Worm (Caenorhabditis elegans) whole organism, L1 larva: ENCODE results near the gene C04E7.3.

Experiments used
- C04F5.9 ChIP-seq: sonication (generic microtip); optimal IDR thresholded peaks from 2 replicates; lab custom pipeline; 2016; ENCODE audit warnings: missing genetic modification characterization, missing compliant biosample characterization
- C16A3.4 ChIP-seq: fragments of 150-350 bp; optimal IDR thresholded peaks from 2 replicates; lab custom pipeline; 2014; ENCODE audit warnings: missing biosample characterization, missing genetic modification characterization
- F16B12.6 ChIP-seq: fragments of 150-350 bp; optimal IDR thresholded peaks from 2 replicates; lab custom pipeline; 2014; ENCODE audit warnings: missing biosample characterization, missing genetic modification characterization
- alr-1 ChIP-seq: fragments of 200-800 bp; sonication (Bioruptor generic); optimal IDR thresholded peaks from 2 replicates; lab custom pipeline; 2018; ENCODE audit warnings: borderline replicate concordance, mild to moderate bottlenecking, missing genetic modification characterization, missing compliant biosample characterization
- aly-2 ChIP-seq: fragments of 150-350 bp; optimal IDR thresholded peaks from 2 replicates; lab custom pipeline; 2014; ENCODE audit warnings: missing biosample characterization, missing genetic modification characterization
- ama-1 ChIP-seq: fragments of 150-350 bp; optimal IDR thresholded peaks from 2 replicates; lab custom pipeline; 2014
- blmp-1 ChIP-seq: fragments of 150-350 bp; optimal IDR thresholded peaks from 2 replicates; lab custom pipeline; 2014; ENCODE audit warnings: missing biosample characterization, missing genetic modification characterization
- ceh-8 ChIP-seq: fragments of 200-800 bp; sonication (Bioruptor generic); optimal IDR thresholded peaks from 2 replicates; lab custom pipeline; 2018; ENCODE audit warnings: mild to moderate bottlenecking, missing genetic modification characterization, moderate library complexity, missing compliant biosample characterization
- ceh-82 ChIP-seq, 3 experiments: fragments of 150-350 bp in 1 of 3; sonication (generic microtip) in 2 of 3; optimal IDR thresholded peaks; 2 replicates each; lab custom pipeline; 2014 to 2017; ENCODE audit warnings: missing biosample characterization in 3 of 3, missing genetic modification characterization in 3 of 3
- ceh-90 ChIP-seq: sonication (generic microtip); optimal IDR thresholded peaks from 2 replicates; lab custom pipeline; 2016; ENCODE audit warnings: missing genetic modification characterization, missing compliant biosample characterization
- efl-1 ChIP-seq, 4 experiments: fragments of 150-350 bp; optimal IDR thresholded peaks in 3 of 4; peaks in 1 of 4; 1 replicate in 1 of 4; 2 replicates in 3 of 4; lab custom pipeline; 2014; ENCODE audit warnings: missing biosample characterization in 2 of 4, missing genetic modification characterization in 2 of 4, missing genetic modification reagents in 2 of 4
- efl-3 ChIP-seq: fragments of 200-800 bp; sonication (Bioruptor generic); optimal IDR thresholded peaks from 2 replicates; lab custom pipeline; 2018; ENCODE audit warnings: mild to moderate bottlenecking, missing genetic modification characterization, missing compliant biosample characterization
- egl-13 ChIP-seq: sonication (generic microtip); optimal IDR thresholded peaks from 2 replicates; lab custom pipeline; 2016; ENCODE audit warnings: missing genotype, missing genetic modification reagents, missing genetic modification characterization, missing compliant biosample characterization
- egl-27 ChIP-seq, 2 experiments: fragments of 150-350 bp in 1 of 2; sonication (generic microtip); optimal IDR thresholded peaks; 3 replicates each; lab custom pipeline; 2017 to 2018; ENCODE audit warnings: missing biosample characterization in 2 of 2, missing genetic modification characterization in 2 of 2, missing genetic modification reagents in 2 of 2
- elt-2 ChIP-seq: sonication (generic microtip); optimal IDR thresholded peaks from 2 replicates; lab custom pipeline; 2016; ENCODE audit warnings: missing genetic modification characterization, mild to moderate bottlenecking, inconsistent platforms, missing compliant biosample characterization, missing genetic modification reagents
- elt-3 ChIP-seq, 6 experiments: fragments of 150-350 bp in 1 of 6; sonication (generic microtip); optimal IDR thresholded peaks; 2 replicates each; lab custom pipeline; 2017 to 2018; ENCODE audit warnings: missing biosample characterization in 6 of 6, missing genetic modification characterization in 6 of 6, inconsistent platforms in 1 of 6
- ets-5 ChIP-seq: fragments of 200-800 bp; sonication (Bioruptor generic); IDR thresholded peaks from 2 replicates; pipeline ENCODE4 v1.3.6; 2022; ENCODE audit warnings: missing genetic modification characterization, missing compliant biosample characterization
- fkh-4 ChIP-seq: sonication (generic microtip); optimal IDR thresholded peaks from 2 replicates; lab custom pipeline; 2016; ENCODE audit warnings: missing compliant biosample characterization, missing genetic modification characterization, borderline replicate concordance
- fkh-8 ChIP-seq: sonication (generic microtip); optimal IDR thresholded peaks from 2 replicates; lab custom pipeline; 2016; ENCODE audit warnings: mild to moderate bottlenecking, missing genetic modification characterization, missing compliant biosample characterization
- hlh-17 ChIP-seq: fragments of 200-800 bp; sonication (Bioruptor generic); optimal IDR thresholded peaks from 2 replicates; lab custom pipeline; 2018; ENCODE audit warnings: missing genetic modification characterization, mild to moderate bottlenecking, missing compliant biosample characterization, moderate library complexity, borderline replicate concordance
- hlh-4 ChIP-seq: sonication (generic microtip); optimal IDR thresholded peaks from 2 replicates; lab custom pipeline; 2016; ENCODE audit warnings: mild to moderate bottlenecking, missing genetic modification characterization, missing compliant biosample characterization
- hpl-2 ChIP-seq: fragments of 150-350 bp; optimal IDR thresholded peaks from 2 replicates; lab custom pipeline; 2014; ENCODE audit warnings: missing biosample characterization, missing genetic modification reagents, missing genetic modification characterization
- irx-1 ChIP-seq: sonication (generic microtip); optimal IDR thresholded peaks from 2 replicates; lab custom pipeline; 2016; ENCODE audit warnings: missing genetic modification characterization, missing compliant biosample characterization
- jun-1 ChIP-seq: fragments of 150-350 bp; optimal IDR thresholded peaks from 2 replicates; lab custom pipeline; 2014; ENCODE audit warnings: missing biosample characterization, missing genetic modification reagents, missing genetic modification characterization
- lin-14 ChIP-seq: fragments of 200-800 bp; sonication (Bioruptor generic); optimal IDR thresholded peaks from 2 replicates; lab custom pipeline; 2018; ENCODE audit warnings: mild to moderate bottlenecking, missing genetic modification characterization, moderate library complexity, missing compliant biosample characterization
- lin-35 ChIP-seq, 2 experiments: fragments of 150-350 bp; optimal IDR thresholded peaks; 2 replicates each; lab custom pipeline; 2014; ENCODE audit warnings: missing biosample characterization in 2 of 2, missing genetic modification characterization in 2 of 2, missing genetic modification reagents in 2 of 2
- lin-39 ChIP-seq: fragments of 150-350 bp; optimal IDR thresholded peaks from 2 replicates; lab custom pipeline; 2014; ENCODE audit warnings: missing biosample characterization, missing genetic modification reagents, missing genetic modification characterization
- lir-3 ChIP-seq: sonication (generic microtip); optimal IDR thresholded peaks from 2 replicates; lab custom pipeline; 2016; ENCODE audit warnings: mild to moderate bottlenecking, missing genetic modification characterization, moderate library complexity, missing compliant biosample characterization; ENCODE audit not compliant: poor library complexity
- lsy-2 ChIP-seq, 2 experiments: fragments of 150-350 bp; optimal IDR thresholded peaks; 2 replicates each; lab custom pipeline; 2014; ENCODE audit warnings: missing biosample characterization in 2 of 2, missing genetic modification characterization in 2 of 2
- mef-2 ChIP-seq: fragments of 150-350 bp; optimal IDR thresholded peaks from 2 replicates; lab custom pipeline; 2014; ENCODE audit warnings: missing biosample characterization, missing genetic modification characterization
- nhr-20 ChIP-seq: sonication (generic microtip); optimal IDR thresholded peaks from 2 replicates; lab custom pipeline; 2016; ENCODE audit warnings: mild to moderate bottlenecking, missing genetic modification characterization, missing compliant biosample characterization
- nhr-28 ChIP-seq: fragments of 150-350 bp; optimal IDR thresholded peaks from 2 replicates; lab custom pipeline; 2014; ENCODE audit warnings: missing biosample characterization, missing genetic modification characterization
- nhr-47 ChIP-seq: sonication (generic microtip); optimal IDR thresholded peaks from 2 replicates; lab custom pipeline; 2016; ENCODE audit warnings: mild to moderate bottlenecking, missing genetic modification characterization, moderate library complexity, missing compliant biosample characterization
- nhr-71 ChIP-seq: sonication (generic microtip); optimal IDR thresholded peaks from 2 replicates; lab custom pipeline; 2016; ENCODE audit warnings: mild to moderate bottlenecking, missing genetic modification characterization, moderate library complexity, missing compliant biosample characterization
- nhr-77 ChIP-seq: fragments of 150-350 bp; optimal IDR thresholded peaks from 2 replicates; lab custom pipeline; 2014; ENCODE audit warnings: missing biosample characterization, missing genetic modification characterization
- nhr-84 ChIP-seq: sonication (generic microtip); optimal IDR thresholded peaks from 2 replicates; lab custom pipeline; 2017; ENCODE audit warnings: missing biosample characterization, missing genetic modification characterization
- nhr-85 ChIP-seq: sonication (generic microtip); peaks from one replicate; lab custom pipeline; 2016; ENCODE audit warnings: missing genetic modification characterization, inconsistent platforms, missing compliant biosample characterization
- pag-3 ChIP-seq: sonication (generic microtip); optimal IDR thresholded peaks from 2 replicates; lab custom pipeline; 2017; ENCODE audit warnings: missing genetic modification characterization, mild to moderate bottlenecking, missing compliant biosample characterization, antibody characterized with exemption, borderline replicate concordance; ENCODE audit not compliant: insufficient read depth
- pax-3 ChIP-seq: fragments of 200-800 bp; sonication (Bioruptor generic); optimal IDR thresholded peaks from 2 replicates; lab custom pipeline; 2018; ENCODE audit warnings: mild to moderate bottlenecking, missing genetic modification characterization, moderate library complexity, missing compliant biosample characterization
- pqm-1 ChIP-seq: sonication (generic microtip); optimal IDR thresholded peaks from 3 replicates; lab custom pipeline; 2017; ENCODE audit warnings: missing biosample characterization, missing genetic modification characterization
- snu-23 ChIP-seq: sonication (generic microtip); optimal IDR thresholded peaks from 2 replicates; lab custom pipeline; 2016; ENCODE audit warnings: missing genetic modification characterization, missing compliant biosample characterization
- sox-4 ChIP-seq: sonication (generic microtip); optimal IDR thresholded peaks from 2 replicates; lab custom pipeline; 2016; ENCODE audit warnings: missing genetic modification characterization, missing compliant biosample characterization
- sptf-1 ChIP-seq: fragments of 150-350 bp; optimal IDR thresholded peaks from 2 replicates; lab custom pipeline; 2014; ENCODE audit warnings: missing biosample characterization, missing genetic modification characterization
- sup-37 ChIP-seq: fragments of 200-800 bp; sonication (Bioruptor generic); optimal IDR thresholded peaks from 2 replicates; lab custom pipeline; 2018; ENCODE audit warnings: mild to moderate bottlenecking, missing genetic modification characterization, missing compliant biosample characterization
- swsn-7 ChIP-seq: sonication (generic microtip); optimal IDR thresholded peaks from 2 replicates; lab custom pipeline; 2016; ENCODE audit warnings: missing genetic modification characterization, missing compliant biosample characterization
- tbx-2 ChIP-seq: sonication (generic microtip); optimal IDR thresholded peaks from 2 replicates; lab custom pipeline; 2016; ENCODE audit warnings: missing genetic modification characterization, missing compliant biosample characterization
- unc-130 ChIP-seq: fragments of 150-350 bp; optimal IDR thresholded peaks from 2 replicates; lab custom pipeline; 2017; ENCODE audit warnings: missing biosample characterization, missing genetic modification characterization, inconsistent platforms
- unc-62 ChIP-seq: fragments of 150-350 bp; optimal IDR thresholded peaks from 2 replicates; lab custom pipeline; 2014; ENCODE audit warnings: missing biosample characterization, missing genetic modification reagents, missing genetic modification characterization
- vab-15 ChIP-seq: sonication (generic microtip); optimal IDR thresholded peaks from 2 replicates; lab custom pipeline; 2017; ENCODE audit warnings: missing genotype, mild to moderate bottlenecking, missing genetic modification characterization, missing compliant biosample characterization
- xbp-1 ChIP-seq: sonication (generic microtip); optimal IDR thresholded peaks from 2 replicates; lab custom pipeline; 2016; ENCODE audit warnings: missing genetic modification characterization, missing compliant biosample characterization
- zag-1 ChIP-seq: fragments of 150-350 bp; optimal IDR thresholded peaks from 2 replicates; lab custom pipeline; 2014; ENCODE audit warnings: missing biosample characterization, missing genetic modification characterization
- zip-4 ChIP-seq: fragments of 200-800 bp; sonication (Bioruptor generic); optimal IDR thresholded peaks from 2 replicates; lab custom pipeline; 2018; ENCODE audit warnings: mild to moderate bottlenecking, missing genetic modification characterization, moderate library complexity, missing compliant biosample characterization

C04E7.3 gene

ce11 chrX:325597-326161 lies 21.3 kb downstream of the C04E7.3 start, which contains the start of gene M02E1.1 (continued):
- TF ChIP-seq F16B12.6 (tag; lab: Kevin White, UChicago) (peak; percentile 89), ama-1 (lab: Kevin White, UChicago) (no peak), nhr-77 (tag; lab: Kevin White, UChicago) (no peak), aly-2 (tag; lab: Kevin White, UChicago) (no peak), nhr-47 (peak; percentile 51), unc-62 (GFP tag; lab: Kevin White, UChicago) (no peak), lin-14 (GFP tag; lab: Kevin White, UChicago) (peak; percentile 41), tbx-2 (tag; lab: Kevin White, UChicago) (peak; percentile 36), alr-1 (tag; lab: Kevin White, UChicago) (no peak), fkh-4 (tag; lab: Kevin White, UChicago) (no peak), ets-5 (GFP tag; lab: Robert Waterston, UW) (no peak), ceh-8 (no peak), egl-13 (tag; lab: Kevin White, UChicago) (no peak), xbp-1 (tag; lab: Kevin White, UChicago) (no peak), vab-15 (tag; lab: Kevin White, UChicago) (no peak), nhr-85 (tag; lab: Kevin White, UChicago) (peak; percentile 33), pax-3 (tag; lab: Kevin White, UChicago) (no peak), efl-1 (optimal IDR thresholded peaks at IDR 0.05; lab: Kevin White, UChicago) (peak in 1 of 2 experiments; percentile 22), efl-1 (GFP tag; optimal IDR thresholded peaks at IDR 0.05 in 1 of 2; lab: Kevin White, UChicago) (peak; percentile 20 to 55), egl-27 (tag; optimal IDR thresholded peaks at IDR 0.05; lab: Kevin White, UChicago) (no peak), C16A3.4 (tag; lab: Kevin White, UChicago) (peak; percentile 9), unc-130 (tag; lab: Kevin White, UChicago) (no peak), fkh-8 (no peak), lsy-2 (tag; optimal IDR thresholded peaks at IDR 0.05; lab: Kevin White, UChicago) (peak; percentile 22 to 51), pqm-1 (tag; lab: Kevin White, UChicago) (no peak), mef-2 (tag; lab: Kevin White, UChicago) (no peak), snu-23 (GFP tag; lab: Kevin White, UChicago) (peak; percentile 45), elt-2 (tag; lab: Kevin White, UChicago) (no peak), nhr-28 (tag; lab: Kevin White, UChicago) (no peak), sptf-1 (tag; lab: Kevin White, UChicago) (no peak), nhr-71 (tag; lab: Kevin White, UChicago) (peak; percentile 53), ceh-90 (tag; lab: Kevin White, UChicago) (no peak), lin-35 (GFP tag; optimal IDR thresholded peaks at IDR 0.05; lab: Kevin White, UChicago) (peak in 1 of 2 experiments; percentile 66), nhr-20 (tag; lab: Kevin White, UChicago) (peak; percentile 33), lin-39 (no peak), blmp-1 (tag; lab: Kevin White, UChicago) (peak; percentile 45), nhr-84 (tag; lab: Kevin White, UChicago) (no peak), efl-3 (GFP tag; lab: Kevin White, UChicago) (no peak), C04F5.9 (no peak), ceh-82 (tag; optimal IDR thresholded peaks at IDR 0.05; lab: Kevin White, UChicago) (peak in 1 of 3 experiments; percentile 21), hpl-2 (GFP tag; lab: Kevin White, UChicago) (no peak), sup-37 (GFP tag; lab: Kevin White, UChicago) (no peak), jun-1 (no peak), pag-3 (no peak), swsn-7 (tag; lab: Kevin White, UChicago) (peak; percentile 21), irx-1 (tag; lab: Kevin White, UChicago) (no peak), zag-1 (no peak), hlh-4 (no peak), elt-3 (tag; optimal IDR thresholded peaks at IDR 0.05; lab: Kevin White, UChicago) (no peak), sox-4 (no peak), lir-3 (tag; lab: Kevin White, UChicago) (no peak), zip-4 (GFP tag; lab: Kevin White, UChicago) (no peak), hlh-17 (GFP tag; lab: Kevin White, UChicago) (no peak)
